Worm (Caenorhabditis elegans) whole organism, L2 larva: ENCODE measurements around the gene F13H10.3.
"Not testable (repeated sequence)": the region's sequence is repeated elsewhere in the genome, so short reads cannot be mapped to it uniquely, and the experiment has no call there.

Experiments
- C34F6.9 ChIP-seq: fragments of 150-350 bp; optimal IDR thresholded peaks from 2 replicates; lab custom pipeline; 2014; ENCODE audit warnings: missing biosample characterization, missing genetic modification characterization
- F13H6.1 ChIP-seq: sonication (generic microtip); optimal IDR thresholded peaks from 2 replicates; lab custom pipeline; 2016; ENCODE audit warnings: missing genetic modification characterization, missing compliant biosample characterization
- R02D3.7 ChIP-seq: fragments of 150-350 bp; optimal IDR thresholded peaks from 2 replicates; lab custom pipeline; 2014; ENCODE audit warnings: missing biosample characterization, missing genetic modification characterization
- alr-1 ChIP-seq: fragments of 150-350 bp; optimal IDR thresholded peaks from 2 replicates; lab custom pipeline; 2014; ENCODE audit warnings: missing biosample characterization, missing genetic modification characterization
- aly-2 ChIP-seq: fragments of 150-350 bp; optimal IDR thresholded peaks from 2 replicates; lab custom pipeline; 2014; ENCODE audit warnings: missing biosample characterization, missing genetic modification characterization
- ama-1 ChIP-seq: fragments of 150-350 bp; optimal IDR thresholded peaks from 2 replicates; lab custom pipeline; 2018; ENCODE audit warnings: inconsistent platforms
- blmp-1 ChIP-seq: sonication (generic microtip); optimal IDR thresholded peaks from 2 replicates; lab custom pipeline; 2017; ENCODE audit warnings: missing genetic modification characterization, mild to moderate bottlenecking, missing compliant biosample characterization, antibody characterized with exemption, moderate library complexity; ENCODE audit not compliant: insufficient read depth
- ceh-16 ChIP-seq: fragments of 150-350 bp; optimal IDR thresholded peaks from 2 replicates; lab custom pipeline; 2014; ENCODE audit warnings: missing biosample characterization, missing genetic modification characterization
- crh-2 ChIP-seq: sonication (generic microtip); optimal IDR thresholded peaks from 2 replicates; lab custom pipeline; 2017; ENCODE audit warnings: missing biosample characterization, missing genetic modification characterization
- dmd-4 ChIP-seq: sonication (generic microtip); optimal IDR thresholded peaks from 2 replicates; lab custom pipeline; 2017; ENCODE audit warnings: missing biosample characterization, missing genetic modification characterization
- egl-27 ChIP-seq: sonication (generic microtip); optimal IDR thresholded peaks from 3 replicates; lab custom pipeline; 2017; ENCODE audit warnings: missing biosample characterization, missing genetic modification reagents, missing genetic modification characterization
- elt-1 ChIP-seq: fragments of 150-350 bp; optimal IDR thresholded peaks from 2 replicates; lab custom pipeline; 2014; ENCODE audit warnings: missing biosample characterization, missing genetic modification characterization
- fos-1 ChIP-seq: fragments of 150-350 bp; optimal IDR thresholded peaks from 2 replicates; lab custom pipeline; 2014; ENCODE audit warnings: missing biosample characterization, missing genetic modification characterization
- gmeb-1 ChIP-seq: fragments of 150-350 bp; optimal IDR thresholded peaks from 2 replicates; lab custom pipeline; 2014; ENCODE audit warnings: missing biosample characterization, missing genetic modification characterization
- lin-11 ChIP-seq: fragments of 150-350 bp; sonication (generic microtip); optimal IDR thresholded peaks from 2 replicates; lab custom pipeline; 2014; ENCODE audit warnings: missing biosample characterization, missing genetic modification characterization, inconsistent platforms, mixed read lengths
- lin-13 ChIP-seq: fragments of 150-350 bp; optimal IDR thresholded peaks from 2 replicates; lab custom pipeline; 2014; ENCODE audit warnings: missing biosample characterization, missing genetic modification reagents, missing genetic modification characterization
- lin-39 ChIP-seq: fragments of 150-350 bp; optimal IDR thresholded peaks from 2 replicates; lab custom pipeline; 2014; ENCODE audit warnings: missing biosample characterization, missing genetic modification reagents, missing genetic modification characterization
- lsy-2 ChIP-seq, 2 experiments: fragments of 150-350 bp in 1 of 2; sonication (generic microtip) in 1 of 2; optimal IDR thresholded peaks; 2 replicates each; lab custom pipeline; 2014 to 2017; ENCODE audit warnings: missing biosample characterization in 2 of 2, missing genetic modification characterization in 2 of 2
- mbf-1 ChIP-seq: sonication (generic microtip); optimal IDR thresholded peaks from 2 replicates; lab custom pipeline; 2017; ENCODE audit warnings: missing biosample characterization, missing genetic modification characterization
- nhr-11 ChIP-seq: fragments of 150-350 bp; optimal IDR thresholded peaks from 2 replicates; lab custom pipeline; 2014; ENCODE audit warnings: missing biosample characterization, missing genetic modification characterization
- nhr-12 ChIP-seq: fragments of 150-350 bp; optimal IDR thresholded peaks from 2 replicates; lab custom pipeline; 2014; ENCODE audit warnings: missing biosample characterization, missing genetic modification characterization
- nhr-129 ChIP-seq: fragments of 150-350 bp; optimal IDR thresholded peaks from 2 replicates; lab custom pipeline; 2014; ENCODE audit warnings: missing biosample characterization, missing genetic modification characterization
- nhr-21 ChIP-seq: fragments of 150-350 bp; optimal IDR thresholded peaks from 2 replicates; lab custom pipeline; 2014; ENCODE audit warnings: missing biosample characterization, missing genetic modification characterization
- nhr-23 ChIP-seq: fragments of 150-350 bp; optimal IDR thresholded peaks from 2 replicates; lab custom pipeline; 2014; ENCODE audit warnings: missing biosample characterization, missing genetic modification reagents, missing genetic modification characterization
- nhr-6 ChIP-seq: fragments of 150-350 bp; optimal IDR thresholded peaks from 2 replicates; lab custom pipeline; 2014; ENCODE audit warnings: missing biosample characterization, missing genetic modification characterization
- nhr-77 ChIP-seq: fragments of 150-350 bp; optimal IDR thresholded peaks from 2 replicates; lab custom pipeline; 2014; ENCODE audit warnings: missing biosample characterization, missing genetic modification characterization
- peb-1 ChIP-seq: fragments of 150-350 bp; optimal IDR thresholded peaks from 2 replicates; lab custom pipeline; 2014; ENCODE audit warnings: missing biosample characterization, missing genetic modification characterization
- sma-3 ChIP-seq: sonication (generic microtip); optimal IDR thresholded peaks from 2 replicates; lab custom pipeline; 2016; ENCODE audit warnings: missing genetic modification reagents, missing genetic modification characterization, missing compliant biosample characterization
- unc-39 ChIP-seq: fragments of 150-350 bp; optimal IDR thresholded peaks from 2 replicates; lab custom pipeline; 2014; ENCODE audit warnings: missing biosample characterization, missing genetic modification characterization
- unc-55 ChIP-seq: fragments of 150-350 bp; sonication (generic microtip); optimal IDR thresholded peaks from 3 replicates; lab custom pipeline; 2014; ENCODE audit warnings: missing biosample characterization, missing genetic modification reagents, missing genetic modification characterization
- unc-62 ChIP-seq: fragments of 150-350 bp; optimal IDR thresholded peaks from 2 replicates; lab custom pipeline; 2014; ENCODE audit warnings: missing biosample characterization, missing genetic modification reagents, missing genetic modification characterization
- zag-1 ChIP-seq: fragments of 150-350 bp; optimal IDR thresholded peaks from 2 replicates; lab custom pipeline; 2014; ENCODE audit warnings: missing biosample characterization, missing genetic modification characterization
- ztf-4 ChIP-seq: fragments of 150-350 bp; optimal IDR thresholded peaks from 2 replicates; lab custom pipeline; 2014; ENCODE audit warnings: missing biosample characterization, missing genetic modification characterization

F13H10.3 gene

ce11 chrIV:11006868-11007267 is 8.9 kb downstream of the F13H10.3 start:
- TF ChIP-seq fos-1 (tag; lab: Kevin White, UChicago) (peak; percentile 64), lin-13 (GFP tag; lab: Kevin White, UChicago) (no peak)

ce11 chrIV:11006383-11006782 is 9.4 kb downstream of the F13H10.3 start:
- TF ChIP-seq nhr-12 (tag; lab: Kevin White, UChicago): no peak
- TF ChIP-seq peb-1 (tag; lab: Kevin White, UChicago): no peak
- no peak for TF ChIP-seq elt-1 (tag; lab: Kevin White, UChicago)
- peak in 1 of 2 experiments; percentile 6 for TF ChIP-seq lsy-2 (tag; optimal IDR thresholded peaks at IDR 0.05; lab: Kevin White, UChicago)
- no peak for TF ChIP-seq F13H6.1 (tag; lab: Kevin White, UChicago)
- no peak for TF ChIP-seq nhr-23 (tag; lab: Kevin White, UChicago)
- TF ChIP-seq, all 48 proteins: peak for 1

ce11 chrIV:11004273-11004672 is 11.5 kb downstream of the F13H10.3 start, which contains the start of gene F13H10.1:
TSS of gene F13H10.1 (plus strand) at chrIV:11004573.
- TF ChIP-seq lin-13 (GFP tag; lab: Kevin White, UChicago) (no peak), unc-62 (no peak), unc-55 (GFP tag; lab: Kevin White, UChicago) (peak; percentile 12), C34F6.9 (no peak)

DNA sequence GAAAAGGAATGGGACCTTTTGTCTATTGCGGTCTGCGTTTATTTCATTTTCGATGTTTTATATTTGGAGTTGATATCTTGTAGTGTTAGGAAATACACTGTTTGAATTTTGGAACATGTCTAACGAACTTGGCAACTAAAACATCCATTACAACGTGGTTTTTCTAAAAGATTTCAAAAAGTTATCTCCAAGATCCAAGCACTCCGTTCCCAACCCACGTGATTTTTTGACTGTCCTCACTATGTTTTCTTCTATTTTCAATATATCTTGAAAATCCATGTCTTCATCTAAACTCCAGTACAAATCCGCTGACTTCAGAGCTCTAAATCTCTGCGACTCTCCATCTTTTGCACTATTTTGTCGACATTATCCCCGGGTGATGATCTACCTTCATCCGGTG is 14.1 kb downstream of the F13H10.3 start, which contains the start of gene F13H10.9:
TSS of gene F13H10.9 (plus strand) at position 301 of the 400 bp plus-strand sequence.
- TF ChIP-seq unc-62 (no peak), aly-2 (tag; lab: Kevin White, UChicago) (no peak), nhr-77 (tag; lab: Kevin White, UChicago) (no peak), unc-55 (GFP tag; lab: Kevin White, UChicago) (no peak), fos-1 (tag; lab: Kevin White, UChicago) (no peak), zag-1 (tag; lab: Kevin White, UChicago) (no peak), egl-27 (tag; lab: Kevin White, UChicago) (no peak), nhr-11 (tag; lab: Kevin White, UChicago) (no peak), ama-1 (lab: Kevin White, UChicago) (no peak), nhr-6 (no peak), nhr-129 (tag; lab: Kevin White, UChicago) (no peak), lsy-2 (tag; optimal IDR thresholded peaks at IDR 0.05; lab: Kevin White, UChicago) (no peak), ztf-4 (no peak), alr-1 (tag; lab: Kevin White, UChicago) (no peak)

- no peak for TF ChIP-seq R02D3.7 (tag; lab: Kevin White, UChicago)
- TF ChIP-seq ztf-4: no peak
- TF ChIP-seq fos-1 (tag; lab: Kevin White, UChicago): no peak
- no peak for TF ChIP-seq nhr-11 (tag; lab: Kevin White, UChicago)
- no peak for TF ChIP-seq C34F6.9
- TF ChIP-seq blmp-1 (tag; lab: Kevin White, UChicago): no peak
- no peak for TF ChIP-seq lin-13 (GFP tag; lab: Kevin White, UChicago)
- no peak for TF ChIP-seq nhr-23 (tag; lab: Kevin White, UChicago)
- no peak for TF ChIP-seq nhr-77 (tag; lab: Kevin White, UChicago)
- TF ChIP-seq gmeb-1 (tag; lab: Kevin White, UChicago): no peak
- TF ChIP-seq lsy-2 (tag; optimal IDR thresholded peaks at IDR 0.05; lab: Kevin White, UChicago): no peak
- TF ChIP-seq lin-39 (tag; lab: Kevin White, UChicago): no peak
- no peak for TF ChIP-seq sma-3
- TF ChIP-seq egl-27 (tag; lab: Kevin White, UChicago): no peak
- TF ChIP-seq, all 48 proteins: peak for 0
These were observed 25.1 kb downstream of the F13H10.3 start, which contains the start of gene F13H10.5 for ce11 chrIV:10990699-10991098. TSS of gene F13H10.5 (plus strand) at chrIV:10990999.

- TF ChIP-seq egl-27, dmd-4, blmp-1 (tag; lab: Kevin White, UChicago): not testable (repeated sequence)
These were observed 28.3 kb downstream of the F13H10.3 start, which contains the start of gene Y43E12A.3 for ce11 chrIV:10987342-10987945. TSS of gene Y43E12A.3 (plus strand) at chrIV:10987895.

DNA sequence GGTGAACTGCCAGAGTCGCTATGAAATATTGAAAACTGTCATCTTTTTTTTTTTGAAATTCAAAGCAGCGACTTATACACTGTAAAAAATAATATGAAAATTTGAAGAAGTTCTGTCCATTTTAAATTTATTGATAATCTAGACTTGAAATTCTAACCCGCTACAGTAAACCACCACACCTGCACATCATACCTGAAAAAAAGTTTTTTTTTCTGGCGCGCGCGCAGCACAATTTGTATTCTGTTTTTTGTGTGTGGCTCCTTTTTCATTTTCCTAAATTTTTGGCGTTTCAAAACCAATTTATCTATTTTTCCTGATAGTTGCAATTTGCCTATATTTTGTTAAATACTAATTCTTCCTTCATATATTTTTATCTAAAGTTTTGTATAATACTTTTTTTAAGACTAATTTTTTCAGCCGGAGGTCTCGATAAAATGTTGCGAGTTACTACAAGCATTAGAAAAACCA is 30.2 kb downstream of the F13H10.3 start, which contains the start of gene cyb-2.1:
TSS of gene cyb-2.1 (plus strand) at position 418 of the 468 bp plus-strand sequence.
- TF ChIP-seq nhr-21 (tag; lab: Kevin White, UChicago) (no peak), lin-11 (tag; lab: Kevin White, UChicago) (no peak), lin-13 (GFP tag; lab: Kevin White, UChicago) (no peak), peb-1 (tag; lab: Kevin White, UChicago) (no peak), nhr-23 (tag; lab: Kevin White, UChicago) (no peak), nhr-11 (tag; lab: Kevin White, UChicago) (no peak), dmd-4 (tag; lab: Kevin White, UChicago) (no peak), zag-1 (tag; lab: Kevin White, UChicago) (no peak), crh-2 (tag; lab: Kevin White, UChicago) (no peak), elt-1 (tag; lab: Kevin White, UChicago) (no peak), fos-1 (tag; lab: Kevin White, UChicago) (no peak), mbf-1 (no peak), nhr-77 (tag; lab: Kevin White, UChicago) (no peak), ceh-16 (tag; lab: Kevin White, UChicago) (no peak), unc-39 (tag; lab: Kevin White, UChicago) (no peak), aly-2 (tag; lab: Kevin White, UChicago) (no peak), alr-1 (tag; lab: Kevin White, UChicago) (no peak), R02D3.7 (tag; lab: Kevin White, UChicago) (no peak)
- TF ChIP-seq, all 48 proteins: peak for 0
